Fruit fly (Drosophila melanogaster): ENCODE measurements around the gene Smvt.

Gene Smvt

dm6 chr3R:31761529-31762009, at the start of gene Smvt:
Gene Smvt (minus strand): TSS chr3R:31761579.
- TF ChIP-seq h (optimal IDR thresholded peaks at IDR 0.05), result no peak
- no peak for TF ChIP-seq ttk (optimal IDR thresholded peaks at IDR 0.05)
- no peak for TF ChIP-seq Myc (optimal IDR thresholded peaks at IDR 0.05)
- TF ChIP-seq psq (optimal IDR thresholded peaks at IDR 0.05), result no peak
- TF ChIP-seq insv (optimal IDR thresholded peaks at IDR 0.05), result no peak
- no peak for TF ChIP-seq Sin3A (optimal IDR thresholded peaks at IDR 0.05)

- no peak for TF ChIP-seq Sin3A (optimal IDR thresholded peaks at IDR 0.05)
- no peak for TF ChIP-seq Myc (optimal IDR thresholded peaks at IDR 0.05)
- no peak for TF ChIP-seq insv (optimal IDR thresholded peaks at IDR 0.05)
- TF ChIP-seq h (optimal IDR thresholded peaks at IDR 0.05), result no peak
- no peak for TF ChIP-seq ttk (optimal IDR thresholded peaks at IDR 0.05)
- no peak for TF ChIP-seq psq (optimal IDR thresholded peaks at IDR 0.05)
Observed at dm6 chr3R:31810073-31810530, 48.7 kb upstream of the Smvt start, which contains the start of gene Rift. Gene Rift (minus strand): TSS chr3R:31810186.

- TF ChIP-seq h (optimal IDR thresholded peaks at IDR 0.05) (no peak), insv (optimal IDR thresholded peaks at IDR 0.05) (no peak), psq (optimal IDR thresholded peaks at IDR 0.05) (no peak), ttk (optimal IDR thresholded peaks at IDR 0.05) (no peak)
Observed at dm6 chr3R:31809622-31810021, 48.2 kb upstream of the Smvt start.

dm6 chr3R:31808571-31808970, 47.2 kb upstream of the Smvt start:
- TF ChIP-seq h (optimal IDR thresholded peaks at IDR 0.05), result no peak
- TF ChIP-seq Myc (optimal IDR thresholded peaks at IDR 0.05), result no peak
- TF ChIP-seq Sin3A (optimal IDR thresholded peaks at IDR 0.05), result no peak
- TF ChIP-seq insv (optimal IDR thresholded peaks at IDR 0.05), result no peak
- no peak for TF ChIP-seq ttk (optimal IDR thresholded peaks at IDR 0.05)
- no peak for TF ChIP-seq psq (optimal IDR thresholded peaks at IDR 0.05)

- TF ChIP-seq psq (optimal IDR thresholded peaks at IDR 0.05) (no peak), h (optimal IDR thresholded peaks at IDR 0.05) (no peak), Sin3A (optimal IDR thresholded peaks at IDR 0.05) (no peak)
Observed at dm6 chr3R:31805228-31805738, 43.9 kb upstream of the Smvt start, which contains the start of the genes CG42233 and CG1971. Gene CG42233 (minus strand): TSS chr3R:31805278. Gene CG1971 (plus strand): TSS chr3R:31805468.

dm6 chr3R:31800663-31801062, 39.3 kb upstream of the Smvt start, which contains the start of gene Ir100a:
Gene Ir100a (plus strand): TSS chr3R:31800963.
- no peak for TF ChIP-seq Myc (optimal IDR thresholded peaks at IDR 0.05)
- no peak for TF ChIP-seq h (optimal IDR thresholded peaks at IDR 0.05)
- no peak for TF ChIP-seq insv (optimal IDR thresholded peaks at IDR 0.05)
- no peak for TF ChIP-seq Sin3A (optimal IDR thresholded peaks at IDR 0.05)
- no peak for TF ChIP-seq ttk (optimal IDR thresholded peaks at IDR 0.05)
- no peak for TF ChIP-seq psq (optimal IDR thresholded peaks at IDR 0.05)

- no peak for TF ChIP-seq h (optimal IDR thresholded peaks at IDR 0.05)
- no peak for TF ChIP-seq Myc (optimal IDR thresholded peaks at IDR 0.05)
- TF ChIP-seq Sin3A (optimal IDR thresholded peaks at IDR 0.05), result no peak
- no peak for TF ChIP-seq insv (optimal IDR thresholded peaks at IDR 0.05)
- no peak for TF ChIP-seq ttk (optimal IDR thresholded peaks at IDR 0.05)
- TF ChIP-seq psq (optimal IDR thresholded peaks at IDR 0.05), result no peak
Observed at dm6 chr3R:31794457-31794856, 33.1 kb upstream of the Smvt start.

dm6 chr3R:31793664-31794417, 32.5 kb upstream of the Smvt start, which contains the start of the genes Mccc1 and Acf:
Gene Mccc1 (minus strand): TSS chr3R:31793907.
Gene Acf (plus strand): TSS chr3R:31793981.
- TF ChIP-seq h (optimal IDR thresholded peaks at IDR 0.05), result no peak
- no peak for TF ChIP-seq psq (optimal IDR thresholded peaks at IDR 0.05)
- no peak for TF ChIP-seq Sin3A (optimal IDR thresholded peaks at IDR 0.05)
- TF ChIP-seq insv (optimal IDR thresholded peaks at IDR 0.05), result no peak
- no peak for TF ChIP-seq Myc (optimal IDR thresholded peaks at IDR 0.05)
- no peak for TF ChIP-seq ttk (optimal IDR thresholded peaks at IDR 0.05)

- TF ChIP-seq ttk (optimal IDR thresholded peaks at IDR 0.05) (no peak), h (optimal IDR thresholded peaks at IDR 0.05) (no peak)
Observed at dm6 chr3R:31777482-31778165, 16.2 kb upstream of the Smvt start.

- no peak for TF ChIP-seq insv (optimal IDR thresholded peaks at IDR 0.05)
- no peak for TF ChIP-seq psq (optimal IDR thresholded peaks at IDR 0.05)
- TF ChIP-seq ttk (optimal IDR thresholded peaks at IDR 0.05), result no peak
- no peak for TF ChIP-seq h (optimal IDR thresholded peaks at IDR 0.05)
- no peak for TF ChIP-seq Sin3A (optimal IDR thresholded peaks at IDR 0.05)
- TF ChIP-seq Myc (optimal IDR thresholded peaks at IDR 0.05), result no peak
Observed at dm6 chr3R:31776583-31777362, 15.4 kb upstream of the Smvt start, which contains the start of the genes CG2126 and faf. Gene CG2126 (minus strand): TSS chr3R:31776652. Gene faf (plus strand): TSS chr3R:31777020.

- no peak for TF ChIP-seq h (optimal IDR thresholded peaks at IDR 0.05)
- no peak for TF ChIP-seq insv (optimal IDR thresholded peaks at IDR 0.05)
- no peak for TF ChIP-seq Myc (optimal IDR thresholded peaks at IDR 0.05)
Observed at dm6 chr3R:31771790-31772576, 10.6 kb upstream of the Smvt start, which contains the start of the genes betaGlu and sip3. Gene betaGlu (minus strand): TSS chr3R:31771848. Gene sip3 (plus strand): TSS chr3R:31772219.
